Worm (Caenorhabditis elegans) whole organism, L4 larva: ENCODE measurements around the gene got-1.2.

ENCODE experiments used
- Y48G9A.11 ChIP-seq: fragments of 200-800 bp; sonication (Bioruptor generic); IDR thresholded peaks from 2 replicates; pipeline ENCODE4 v1.3.6; 2022; ENCODE audit warnings: missing genetic modification reagents, missing genetic modification characterization, missing compliant biosample characterization
- ZK546.5 ChIP-seq, 2 experiments: sonication (generic microtip); optimal IDR thresholded peaks; 2 replicates each; lab custom pipeline; 2017; ENCODE audit warnings: missing biosample characterization in 2 of 2, missing genetic modification characterization in 2 of 2
- lin-1 ChIP-seq: fragments of 200-800 bp; sonication (Bioruptor generic); IDR thresholded peaks from 2 replicates; pipeline ENCODE4 v1.3.6; 2022; ENCODE audit warnings: missing genetic modification reagents, missing genetic modification characterization, missing compliant biosample characterization
- zfp-2 ChIP-seq: sonication (generic microtip); optimal IDR thresholded peaks from 2 replicates; lab custom pipeline; 2016; ENCODE audit warnings: mild to moderate bottlenecking, missing genetic modification characterization, missing compliant biosample characterization

DNA sequence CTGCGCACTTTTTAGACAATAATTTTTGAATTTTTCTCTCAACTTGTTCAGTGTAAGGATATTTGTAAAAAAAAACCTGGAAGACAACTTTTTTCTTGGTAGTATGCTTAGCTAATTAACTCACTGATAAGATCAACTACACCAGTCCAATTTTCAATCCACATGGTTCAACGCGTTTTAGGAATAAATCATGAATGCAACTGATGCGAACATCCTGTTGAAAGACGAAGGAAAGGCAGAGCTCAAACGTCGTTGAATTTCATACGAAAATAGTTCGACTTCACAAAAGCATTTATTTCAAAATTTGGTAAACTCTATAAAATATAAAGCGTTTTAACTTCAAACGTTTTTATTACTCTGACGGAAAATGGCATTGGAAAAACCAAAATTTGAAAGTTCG lies 47.8 kb upstream of the got-1.2 start, which contains the start of gene dyla-1:
- TF ChIP-seq Y48G9A.11 (GFP tag; lab: Robert Waterston, UW), result no peak
- no peak for TF ChIP-seq zfp-2 (tag; lab: Kevin White, UChicago)
- no peak for TF ChIP-seq ZK546.5 (tag; optimal IDR thresholded peaks at IDR 0.05; lab: Kevin White, UChicago)
- no peak for TF ChIP-seq lin-1 (GFP tag; lab: Robert Waterston, UW)
